Fruit fly (Drosophila melanogaster): ENCODE measurements around the gene up.

up gene

dm6 chrX:13643961-13644360, 41.6 kb upstream of the up start (continued):
- TF ChIP-seq so (GFP tag; IDR thresholded peaks at IDR 0.05) = peak; percentile 67; the same call in 1 of the 3 replicates
- TF ChIP-seq Camta (GFP tag; optimal IDR thresholded peaks at IDR 0.05) = no peak
- TF ChIP-seq CG15011 (GFP tag; optimal IDR thresholded peaks at IDR 0.05) = peak; percentile 30
- peak; percentile 51 for TF ChIP-seq CG14710 (tag; optimal IDR thresholded peaks at IDR 0.05)
- TF ChIP-seq CG3995 (GFP tag; optimal IDR thresholded peaks at IDR 0.05) = no peak
- 0 out of 2 replicates have a peak, but pooled peaks have one; percentile 32 for TF ChIP-seq Awh (GFP tag; IDR thresholded peaks at IDR 0.05)
- TF ChIP-seq CG17328 (GFP tag; IDR thresholded peaks at IDR 0.05) = 0 out of 2 replicates have a peak, but pooled peaks have one; percentile 27
- no peak for TF ChIP-seq Eip74EF (GFP tag; optimal IDR thresholded peaks at IDR 0.05)
- TF ChIP-seq sisA (GFP tag; IDR thresholded peaks at IDR 0.05) = peak; percentile 71
- peak; percentile 60 for TF ChIP-seq slbo (GFP tag; IDR thresholded peaks at IDR 0.05)
- TF ChIP-seq Ets65A (GFP tag) = peak; percentile 82
- TF ChIP-seq crc (GFP tag; optimal IDR thresholded peaks at IDR 0.05) = no peak
- peak; percentile 18 for TF ChIP-seq CG9609 (GFP tag; optimal IDR thresholded peaks at IDR 0.05)
- peak; percentile 25 for TF ChIP-seq ATbp (GFP tag; optimal IDR thresholded peaks at IDR 0.05)
- TF ChIP-seq CG30020 (tag; optimal IDR thresholded peaks at IDR 0.05) = no peak
- peak; percentile 75 for TF ChIP-seq CG1024 (GFP tag; IDR thresholded peaks at IDR 0.05)
- TF ChIP-seq gfzf (GFP tag; optimal IDR thresholded peaks at IDR 0.05) = no peak
- peak; percentile 42; the same call in 1 of the 2 replicates for TF ChIP-seq H2.0 (GFP tag; IDR thresholded peaks at IDR 0.05)
- peak; percentile 39 for TF ChIP-seq Max (GFP tag; optimal IDR thresholded peaks at IDR 0.05)
- no peak for TF ChIP-seq vnd (GFP tag; IDR thresholded peaks at IDR 0.05; ENCODE audit: partially characterized antibody)
- peak in 1 of 2 experiments; percentile 51 for TF ChIP-seq chif (GFP tag; optimal IDR thresholded peaks at IDR 0.05)
- TF ChIP-seq CG18262 (tag; optimal IDR thresholded peaks at IDR 0.05) = peak; percentile 59
- TF ChIP-seq Hmr (GFP tag; optimal IDR thresholded peaks at IDR 0.05) = peak; percentile 12
- TF ChIP-seq CG14860 (GFP tag; IDR thresholded peaks at IDR 0.05; ENCODE audit: partially characterized antibody) = no peak
- peak; percentile 70; the same call in 2 of the 3 replicates for TF ChIP-seq Aef1 (GFP tag; IDR thresholded peaks at IDR 0.05)
- peak; percentile 37 for TF ChIP-seq CG12659 (GFP tag; optimal IDR thresholded peaks at IDR 0.05)
- no peak for TF ChIP-seq Atf3 (GFP tag; optimal IDR thresholded peaks at IDR 0.05)
- TF ChIP-seq p53 (GFP tag; optimal IDR thresholded peaks at IDR 0.05) = no peak
- peak; percentile 47 for TF ChIP-seq CG12391 (tag; optimal IDR thresholded peaks at IDR 0.05)
- peak; percentile 50 for TF ChIP-seq grn (GFP tag; optimal IDR thresholded peaks at IDR 0.05)
- TF ChIP-seq zf30C (GFP tag; optimal IDR thresholded peaks at IDR 0.05) = no peak
- TF ChIP-seq E2f2 (GFP tag; IDR thresholded peaks at IDR 0.05) = peak; percentile 24; the same call in 1 of the 2 replicates
- TF ChIP-seq disco-r (GFP tag; optimal IDR thresholded peaks at IDR 0.05) = no peak
- TF ChIP-seq CG10274 (GFP tag; optimal IDR thresholded peaks at IDR 0.05) = no peak
- TF ChIP-seq sens-2 (GFP tag; IDR thresholded peaks at IDR 0.05) = peak; percentile 69
- no peak for TF ChIP-seq CG10321 (GFP tag; IDR thresholded peaks at IDR 0.05)
- no peak for TF ChIP-seq Poxn (GFP tag; IDR thresholded peaks at IDR 0.05)
- no peak for TF ChIP-seq mld (GFP tag; IDR thresholded peaks at IDR 0.05; ENCODE audit: partially characterized antibody)
- no peak for TF ChIP-seq gt (GFP tag; IDR thresholded peaks at IDR 0.05)
- no peak for TF ChIP-seq Trl (optimal IDR thresholded peaks at IDR 0.05)
- TF ChIP-seq Trl (GFP tag; optimal IDR thresholded peaks at IDR 0.05) = peak; percentile 50
- TF ChIP-seq Dbx (GFP tag; IDR thresholded peaks at IDR 0.05) = peak; percentile 40; the same call in 1 of the 3 replicates
- TF ChIP-seq H15 (GFP tag; IDR thresholded peaks at IDR 0.05) = peak; percentile 31; the same call in 1 of the 3 replicates
- TF ChIP-seq tap (tag; optimal IDR thresholded peaks at IDR 0.05) = peak; percentile 10
- no peak for TF ChIP-seq CG16813 (GFP tag; IDR thresholded peaks at IDR 0.05; ENCODE audit: partially characterized antibody)
- TF ChIP-seq dpn (GFP tag; optimal IDR thresholded peaks at IDR 0.05) = peak; percentile 39 to 49
- TF ChIP-seq CTCF (GFP tag; optimal IDR thresholded peaks at IDR 0.05) = no peak
- no peak for TF ChIP-seq lov (optimal IDR thresholded peaks at IDR 0.05)
- TF ChIP-seq lov (GFP tag; IDR thresholded peaks at IDR 0.05) = no peak
- peak; percentile 26 to 61 for TF ChIP-seq Pdp1 (GFP tag; optimal IDR thresholded peaks at IDR 0.05)
- peak; percentile 67 for TF ChIP-seq CG11456 (GFP tag; IDR thresholded peaks at IDR 0.05)
- TF ChIP-seq al (GFP tag; IDR thresholded peaks at IDR 0.05) = no peak
